Fruit fly (Drosophila melanogaster) whole organism, embryonic: ENCODE data around the gene sau.

Experiments
- Aef1 ChIP-seq: fragments of 200-800 bp; sonication (Bioruptor generic); IDR thresholded peaks from 3 replicates; pipeline ENCODE4 v1.3.6; 2022; ENCODE audit warnings: missing biosample characterization, missing genetic modification characterization
- Atf6 ChIP-seq: fragments of 200-800 bp; sonication (Bioruptor generic); IDR thresholded peaks from 2 replicates; pipeline ENCODE4 v1.3.6; 2022; ENCODE audit warnings: missing biosample characterization, missing genetic modification characterization
- Awh ChIP-seq: fragments of 200-800 bp; sonication (Bioruptor generic); IDR thresholded peaks from 2 replicates; pipeline ENCODE4, ENCODE4 v1.3.6; 2022; ENCODE audit warnings: missing biosample characterization, missing genetic modification characterization
- BtbVII ChIP-seq: fragments of 200-800 bp; sonication (Bioruptor generic); optimal IDR thresholded peaks from 3 replicates; lab custom pipeline; 2017; ENCODE audit warnings: missing biosample characterization, mild to moderate bottlenecking, missing genetic modification characterization
- CG11398 ChIP-seq: fragments of 200-800 bp; sonication (Bioruptor generic); optimal IDR thresholded peaks from 2 replicates; lab custom pipeline; 2016; ENCODE audit warnings: missing biosample characterization, missing genetic modification characterization
- CG11696 ChIP-seq: fragments of 200-800 bp; sonication (Bioruptor generic); IDR thresholded peaks from 2 replicates; pipeline ENCODE4 v1.3.6; 2022; ENCODE audit warnings: missing biosample characterization, missing genetic modification characterization
- CG12071 ChIP-seq: fragments of 200-800 bp; sonication (Bioruptor generic); optimal IDR thresholded peaks from 3 replicates; lab custom pipeline; 2018; ENCODE audit warnings: missing biosample characterization, mild to moderate bottlenecking, missing genetic modification characterization
- CG12155 ChIP-seq: fragments of 200-800 bp; sonication (Bioruptor generic); optimal IDR thresholded peaks from 3 replicates; lab custom pipeline; 2016; ENCODE audit warnings: missing biosample characterization, missing genetic modification characterization
- CG12659 ChIP-seq: fragments of 200-800 bp; sonication (Bioruptor generic); optimal IDR thresholded peaks from 3 replicates; lab custom pipeline; 2017; ENCODE audit warnings: mild to moderate bottlenecking, missing biosample characterization, missing genetic modification reagents, missing genetic modification characterization
- CG1603 ChIP-seq: fragments of 200-800 bp; sonication (Bioruptor generic); optimal IDR thresholded peaks from 2 replicates; lab custom pipeline; 2019; ENCODE audit warnings: missing biosample characterization, mild to moderate bottlenecking, missing genetic modification characterization, moderate library complexity
- CG16779 ChIP-seq: fragments of 200-800 bp; sonication (Bioruptor generic); IDR thresholded peaks from 2 replicates; pipeline ENCODE4 v1.3.6; 2022; ENCODE audit warnings: missing biosample characterization, missing genetic modification characterization
- CG16813 ChIP-seq: fragments of 200-800 bp; sonication (Bioruptor generic); IDR thresholded peaks from 3 replicates; pipeline ENCODE4 v1.3.6; 2022; ENCODE audit warnings: missing biosample characterization, missing genetic modification characterization; ENCODE audit not compliant: partially characterized antibody
- CG2116 ChIP-seq: fragments of 200-800 bp; sonication (Bioruptor generic); optimal IDR thresholded peaks from 3 replicates; lab custom pipeline; 2018; ENCODE audit warnings: missing biosample characterization, mild to moderate bottlenecking, missing genetic modification characterization
- CG31388 ChIP-seq: fragments of 200-800 bp; sonication (Bioruptor generic); optimal IDR thresholded peaks from 2 replicates; lab custom pipeline; 2016; ENCODE audit warnings: missing biosample characterization, missing genetic modification characterization
- CG31441 ChIP-seq: fragments of 200-800 bp; sonication (Bioruptor generic); IDR thresholded peaks from 2 replicates; pipeline ENCODE4 v1.3.6; 2022; ENCODE audit warnings: missing biosample characterization, missing genetic modification characterization
- CG3726 ChIP-seq: fragments of 200-800 bp; sonication (Bioruptor generic); IDR thresholded peaks from 3 replicates; pipeline ENCODE4, ENCODE4 v1.3.6; 2022; ENCODE audit warnings: missing biosample characterization, missing genetic modification characterization
- CG6813 ChIP-seq: fragments of 200-800 bp; sonication (Bioruptor generic); optimal IDR thresholded peaks from 2 replicates; lab custom pipeline; 2017; ENCODE audit warnings: missing biosample characterization, missing genetic modification characterization, mild to moderate bottlenecking, moderate library complexity, missing genetic modification reagents
- CHES-1-like ChIP-seq: fragments of 200-800 bp; sonication (Bioruptor generic); optimal IDR thresholded peaks from 2 replicates; lab custom pipeline; 2016; ENCODE audit warnings: missing biosample characterization, missing genetic modification characterization
- D19B ChIP-seq: fragments of 200-800 bp; sonication (Bioruptor generic); optimal IDR thresholded peaks from 2 replicates; lab custom pipeline; 2017; ENCODE audit warnings: missing biosample characterization, mild to moderate bottlenecking, missing genetic modification characterization
- Dip3 ChIP-seq: fragments of 200-800 bp; sonication (Bioruptor generic); optimal IDR thresholded peaks from 3 replicates; lab custom pipeline; 2016; ENCODE audit warnings: missing biosample characterization, missing genetic modification characterization
- Dll ChIP-seq: fragments of 200-800 bp; sonication (Bioruptor generic); IDR thresholded peaks from 4 replicates; pipeline ENCODE4 v1.3.6; 2022; ENCODE audit warnings: missing biosample characterization, missing genetic modification characterization; ENCODE audit not compliant: partially characterized antibody
- H2.0 ChIP-seq: fragments of 200-800 bp; sonication (Bioruptor generic); IDR thresholded peaks from 2 replicates; pipeline ENCODE4 v1.3.6; 2022; ENCODE audit warnings: missing biosample characterization, missing genetic modification characterization
- Jarid2 ChIP-seq: fragments of 200-800 bp; sonication (Bioruptor generic); optimal IDR thresholded peaks from 3 replicates; lab custom pipeline; 2017; ENCODE audit warnings: mild to moderate bottlenecking, missing biosample characterization, missing genetic modification reagents, missing genetic modification characterization
- Lpt ChIP-seq: fragments of >200 bp; optimal IDR thresholded peaks from 2 replicates; lab custom pipeline; 2018; ENCODE audit warnings: missing biosample characterization, missing genetic modification characterization
- MESR4 ChIP-seq: fragments of 200-800 bp; sonication (Bioruptor generic); optimal IDR thresholded peaks from 2 replicates; lab custom pipeline; 2018; ENCODE audit warnings: missing biosample characterization, mild to moderate bottlenecking, missing genetic modification characterization, moderate library complexity
- Med ChIP-seq: fragments of 200-800 bp; sonication (Bioruptor generic); peaks from one replicate; lab custom pipeline; 2016; ENCODE audit warnings: missing biosample characterization, missing genetic modification characterization, mild to moderate bottlenecking, inconsistent platforms, moderate library complexity
- Nf-YC ChIP-seq: fragments of 200-800 bp; optimal IDR thresholded peaks from 3 replicates; lab custom pipeline; 2019; ENCODE audit warnings: missing biosample characterization, mild to moderate bottlenecking, missing genetic modification characterization, moderate library complexity
- Oli ChIP-seq: fragments of 200-800 bp; sonication (Bioruptor generic); optimal IDR thresholded peaks from 2 replicates; lab custom pipeline; 2018; ENCODE audit warnings: missing biosample characterization, mild to moderate bottlenecking, missing genetic modification characterization, moderate library complexity
- Pdp1 ChIP-seq, 2 experiments: fragments of 200-800 bp; sonication (Bioruptor generic); optimal IDR thresholded peaks; 3 replicates each; lab custom pipeline; 2016; ENCODE audit warnings: missing biosample characterization in 2 of 2, missing genetic modification characterization in 2 of 2, mild to moderate bottlenecking in 1 of 2, moderate library complexity in 1 of 2
- Stat92E ChIP-seq, 3 experiments: fragments of >200 bp in 2 of 3; fragments of 200-800 bp in 1 of 3; sonication (Bioruptor generic) in 1 of 3; optimal IDR thresholded peaks; 2 replicates each; lab custom pipeline; 2017 to 2019; ENCODE audit warnings: missing biosample characterization in 3 of 3, missing genetic modification characterization in 3 of 3, mild to moderate bottlenecking in 1 of 3, moderate library complexity in 1 of 3
- bigmax ChIP-seq: fragments of 200-800 bp; sonication (Bioruptor generic); optimal IDR thresholded peaks from 2 replicates; lab custom pipeline; 2018; ENCODE audit warnings: missing biosample characterization, mild to moderate bottlenecking, missing genetic modification characterization
- bowl ChIP-seq: fragments of 200-800 bp; sonication (Bioruptor generic); IDR thresholded peaks from 2 replicates; pipeline ENCODE4 v1.3.6; 2022; ENCODE audit warnings: missing biosample characterization, missing genetic modification characterization
- bsh ChIP-seq, 2 experiments: fragments of 200-800 bp; sonication (Bioruptor generic); optimal IDR thresholded peaks; 2 replicates each; lab custom pipeline; 2017 to 2018; ENCODE audit warnings: mild to moderate bottlenecking in 2 of 2, missing biosample characterization in 2 of 2, missing genetic modification characterization in 2 of 2, moderate library complexity in 1 of 2
- ci ChIP-seq: fragments of 200-800 bp; sonication (Bioruptor generic); IDR thresholded peaks from 3 replicates; pipeline ENCODE4 v1.3.6; 2022; ENCODE audit warnings: missing biosample characterization, missing genetic modification characterization
- crol ChIP-seq: fragments of 200-800 bp; sonication (Bioruptor generic); IDR thresholded peaks from 2 replicates; pipeline ENCODE4 v1.3.6; 2022; ENCODE audit warnings: missing biosample characterization, missing genetic modification characterization
- cwo ChIP-seq: fragments of 200-800 bp; sonication (Bioruptor generic); optimal IDR thresholded peaks from 3 replicates; lab custom pipeline; 2017; ENCODE audit warnings: missing biosample characterization, missing genetic modification characterization, mild to moderate bottlenecking, moderate library complexity, missing genetic modification reagents
- eyg ChIP-seq: fragments of 200-800 bp; sonication (Bioruptor generic); optimal IDR thresholded peaks from 3 replicates; lab custom pipeline; 2016; ENCODE audit warnings: missing biosample characterization, missing genetic modification characterization
- gem ChIP-seq: fragments of 200-800 bp; sonication (Bioruptor generic); optimal IDR thresholded peaks from 2 replicates; lab custom pipeline; 2019; ENCODE audit warnings: missing biosample characterization, mild to moderate bottlenecking, missing genetic modification characterization, moderate library complexity
- gsb ChIP-seq: fragments of 200-800 bp; sonication (Bioruptor generic); IDR thresholded peaks from 2 replicates; pipeline ENCODE4 v1.3.6; 2022; ENCODE audit warnings: missing biosample characterization, missing genetic modification characterization
- hth ChIP-seq: fragments of >200 bp; optimal IDR thresholded peaks from 2 replicates; lab custom pipeline; 2017; ENCODE audit warnings: inconsistent platforms
- jumu ChIP-seq: fragments of 200-800 bp; sonication (Bioruptor generic); optimal IDR thresholded peaks from 3 replicates; lab custom pipeline; 2016; ENCODE audit warnings: missing biosample characterization, missing genetic modification characterization
- kah ChIP-seq: fragments of 200-800 bp; sonication (Bioruptor generic); optimal IDR thresholded peaks from 2 replicates; lab custom pipeline; 2018; ENCODE audit warnings: missing biosample characterization, mild to moderate bottlenecking, missing genetic modification characterization
- run ChIP-seq: fragments of 200-800 bp; sonication (Bioruptor generic); optimal IDR thresholded peaks from 3 replicates; lab custom pipeline; 2018; ENCODE audit warnings: missing biosample characterization, mild to moderate bottlenecking, missing genetic modification characterization
- sc ChIP-seq, 3 experiments: fragments of >200 bp in 2 of 3; fragments of 200-800 bp in 1 of 3; sonication (Bioruptor generic) in 1 of 3; optimal IDR thresholded peaks; 2 replicates in 2 of 3; 3 replicates in 1 of 3; lab custom pipeline; 2017; ENCODE audit warnings: mild to moderate bottlenecking in 1 of 3, missing biosample characterization in 1 of 3, missing genetic modification characterization in 1 of 3, missing genetic modification reagents in 1 of 3
- sim ChIP-seq: fragments of 200-800 bp; sonication (Bioruptor generic); IDR thresholded peaks from 2 replicates; pipeline ENCODE4 v1.3.6; 2022; ENCODE audit warnings: missing biosample characterization, missing genetic modification characterization
- slp2 ChIP-seq: fragments of 200-800 bp; sonication (Bioruptor generic); optimal IDR thresholded peaks from 2 replicates; lab custom pipeline; 2016; ENCODE audit warnings: missing biosample characterization, missing genetic modification characterization
- sna ChIP-seq: fragments of 200-800 bp; sonication (Bioruptor generic); IDR thresholded peaks from 2 replicates; pipeline ENCODE4 v1.3.6; 2022; ENCODE audit warnings: missing biosample characterization, missing genetic modification characterization; ENCODE audit not compliant: partially characterized antibody
- vnd ChIP-seq: fragments of 200-800 bp; sonication (Bioruptor generic); IDR thresholded peaks from 3 replicates; pipeline ENCODE4 v1.3.6; 2022; ENCODE audit warnings: missing biosample characterization, missing genetic modification characterization; ENCODE audit not compliant: partially characterized antibody

The sau gene

DNA sequence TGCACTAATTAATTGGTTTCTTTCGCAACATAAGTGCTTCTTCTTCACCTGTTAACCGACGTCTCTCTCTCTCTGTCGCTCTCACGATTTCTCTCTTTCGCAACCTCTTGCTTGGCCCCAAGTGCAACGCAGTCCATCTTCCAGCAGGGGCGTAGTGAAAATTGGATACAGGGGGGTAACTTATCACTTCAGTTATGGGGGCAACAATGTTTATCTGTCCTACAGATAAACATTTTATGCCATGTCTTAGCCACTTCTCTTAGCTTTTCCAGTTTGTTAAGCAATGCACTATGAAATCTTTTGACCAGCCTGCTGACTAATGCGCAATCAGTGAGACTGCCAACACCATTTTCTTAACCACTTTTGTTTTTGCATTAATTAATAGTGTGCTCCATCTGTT, 1.2 kb downstream of the sau start (continued):
- TF ChIP-seq sc (optimal IDR thresholded peaks at IDR 0.05; lab: Kevin White, UChicago): no peak
- TF ChIP-seq sc (GFP tag; optimal IDR thresholded peaks at IDR 0.05; lab: Kevin White, UChicago): no peak
- peak; percentile 84 for TF ChIP-seq Med (GFP tag; lab: Kevin White, UChicago)
- no peak for TF ChIP-seq Dll (GFP tag; lab: Robert Waterston, UW)
- no peak for TF ChIP-seq slp2 (GFP tag; lab: Kevin White, UChicago)
- no peak for TF ChIP-seq sna (GFP tag; lab: Robert Waterston, UW)
- peak; percentile 24 for TF ChIP-seq CG12659
- no peak for TF ChIP-seq vnd (GFP tag; lab: Robert Waterston, UW)
- TF ChIP-seq CG6813: peak; percentile 42
- no peak for TF ChIP-seq CG12155 (GFP tag; lab: Kevin White, UChicago)
- no peak for TF ChIP-seq bigmax (GFP tag; lab: Kevin White, UChicago)
- no peak for TF ChIP-seq D19B
- peak; percentile 91 for TF ChIP-seq ci (GFP tag; lab: Robert Waterston, UW)
- TF ChIP-seq eyg (GFP tag; lab: Kevin White, UChicago): no peak
- TF ChIP-seq crol (GFP tag; lab: Robert Waterston, UW): no peak
- TF ChIP-seq BtbVII: peak; percentile 35
- TF ChIP-seq Nf-YC (tag; lab: Kevin White, UChicago): peak; percentile 30
- TF ChIP-seq gem (tag; lab: Kevin White, UChicago): peak; percentile 69
- peak; percentile 2 for TF ChIP-seq kah (GFP tag; lab: Kevin White, UChicago)
- peak; percentile 23 to 57 for TF ChIP-seq bsh (GFP tag; optimal IDR thresholded peaks at IDR 0.05; lab: Kevin White, UChicago)
- no peak for TF ChIP-seq Jarid2
- no peak for TF ChIP-seq hth (lab: Kevin White, UChicago)
- peak; percentile 17 for TF ChIP-seq CHES-1-like
- no peak for TF ChIP-seq CG16779 (GFP tag; lab: Robert Waterston, UW)
- TF ChIP-seq H2.0 (GFP tag; lab: Robert Waterston, UW): peak; percentile 54; the same call in 1 of the 2 replicates
- peak; percentile 22 for TF ChIP-seq jumu (GFP tag; lab: Kevin White, UChicago)
- TF ChIP-seq Atf6 (GFP tag; lab: Robert Waterston, UW): peak; percentile 55
- TF ChIP-seq Oli (tag; lab: Kevin White, UChicago): peak; percentile 64
- TF ChIP-seq Awh (GFP tag; lab: Robert Waterston, UW): no peak; the same call in none of the 2 replicates
- TF ChIP-seq CG31388 (GFP tag; lab: Kevin White, UChicago): no peak
- TF ChIP-seq Stat92E (GFP tag; optimal IDR thresholded peaks at IDR 0.05; lab: Kevin White, UChicago): no peak
- TF ChIP-seq sim: no peak
- TF ChIP-seq CG16813: no peak
- TF ChIP-seq MESR4 (GFP tag; lab: Kevin White, UChicago): no peak
- TF ChIP-seq gsb (GFP tag; lab: Robert Waterston, UW): peak; percentile 34
- TF ChIP-seq cwo (GFP tag; lab: Kevin White, UChicago): peak; percentile 11
- TF ChIP-seq run (tag; lab: Kevin White, UChicago): no peak
- no peak for TF ChIP-seq Lpt (GFP tag; lab: Kevin White, UChicago)
- TF ChIP-seq Pdp1 (GFP tag; optimal IDR thresholded peaks at IDR 0.05; lab: Kevin White, UChicago): peak; percentile 17 to 24
- 0 out of 3 replicates have a peak, but pooled peaks have one; percentile 38 for TF ChIP-seq CG3726 (GFP tag; lab: Robert Waterston, UW)
- TF ChIP-seq Aef1 (GFP tag; lab: Robert Waterston, UW): peak; percentile 36; the same call in 2 of the 3 replicates
- TF ChIP-seq CG31441 (GFP tag; lab: Robert Waterston, UW): peak; percentile 44; the same call in 1 of the 2 replicates
- peak; percentile 41 for TF ChIP-seq CG11398 (GFP tag; lab: Kevin White, UChicago)
- no peak for TF ChIP-seq Dip3
- TF ChIP-seq CG11696: peak; percentile 26; the same call in 1 of the 2 replicates
- peak; percentile 72 for TF ChIP-seq CG1603 (tag; lab: Kevin White, UChicago)
- peak; percentile 59 for TF ChIP-seq CG12071 (GFP tag; lab: Kevin White, UChicago)
- peak; percentile 21 for TF ChIP-seq CG2116 (GFP tag; lab: Kevin White, UChicago)
- peak; percentile 55; the same call in 1 of the 2 replicates for TF ChIP-seq bowl (GFP tag; lab: Robert Waterston, UW)
